Fruit fly (Drosophila melanogaster) whole organism, embryonic: ENCODE results near the gene CG11975.

ENCODE experiments used
- Awh ChIP-seq: fragments of 200-800 bp; sonication (Bioruptor generic); IDR thresholded peaks from 2 replicates; pipeline ENCODE4, ENCODE4 v1.3.6; 2022; ENCODE audit warnings: missing biosample characterization, missing genetic modification characterization
- B-H1 ChIP-seq: fragments of 200-800 bp; sonication (Bioruptor generic); IDR thresholded peaks from 3 replicates; pipeline ENCODE4 v1.3.6; 2022; ENCODE audit warnings: missing biosample characterization, missing genetic modification characterization
- CG10267 ChIP-seq: fragments of 200-800 bp; sonication (Bioruptor generic); optimal IDR thresholded peaks from 2 replicates; lab custom pipeline; 2018; ENCODE audit warnings: missing biosample characterization, mild to moderate bottlenecking, missing genetic modification characterization, moderate library complexity
- CG10366 ChIP-seq: fragments of 200-800 bp; sonication (Bioruptor generic); IDR thresholded peaks from 2 replicates; pipeline ENCODE4 v1.3.6; 2022; ENCODE audit warnings: missing biosample characterization, missing genetic modification characterization
- CG11085 ChIP-seq: fragments of 200-800 bp; sonication (Bioruptor generic); IDR thresholded peaks from 2 replicates; pipeline ENCODE4 v1.3.6; 2022; ENCODE audit warnings: missing biosample characterization, missing genetic modification characterization
- CG12659 ChIP-seq: fragments of 200-800 bp; sonication (Bioruptor generic); optimal IDR thresholded peaks from 3 replicates; lab custom pipeline; 2017; ENCODE audit warnings: mild to moderate bottlenecking, missing biosample characterization, missing genetic modification reagents, missing genetic modification characterization
- CG12769 ChIP-seq: fragments of 200-800 bp; sonication (Bioruptor generic); optimal IDR thresholded peaks from 2 replicates; lab custom pipeline; 2019; ENCODE audit warnings: missing biosample characterization, mild to moderate bottlenecking, missing genetic modification characterization, moderate library complexity
- CG14441 ChIP-seq: fragments of 200-800 bp; sonication (Bioruptor generic); IDR thresholded peaks from 2 replicates; pipeline ENCODE4 v1.3.6; 2022; ENCODE audit warnings: missing biosample characterization, missing genetic modification characterization
- CG14667 ChIP-seq: fragments of 200-800 bp; sonication (Bioruptor generic); IDR thresholded peaks from 2 replicates; pipeline ENCODE4 v1.3.6; 2022; ENCODE audit warnings: missing biosample characterization, missing genetic modification characterization
- CG15696 ChIP-seq: fragments of 200-800 bp; sonication (Bioruptor generic); optimal IDR thresholded peaks from 2 replicates; lab custom pipeline; 2019; ENCODE audit warnings: missing biosample characterization, mild to moderate bottlenecking, missing genetic modification characterization, moderate library complexity
- CG16815 ChIP-seq: fragments of 200-800 bp; sonication (Bioruptor generic); optimal IDR thresholded peaks from 3 replicates; lab custom pipeline; 2017; ENCODE audit warnings: missing biosample characterization, mild to moderate bottlenecking, missing genetic modification characterization
- CG17186 ChIP-seq: fragments of 200-800 bp; sonication (Bioruptor generic); optimal IDR thresholded peaks from 3 replicates; lab custom pipeline; 2017; ENCODE audit warnings: missing biosample characterization, missing genetic modification reagents, missing genetic modification characterization
- CG17802 ChIP-seq: fragments of 200-800 bp; sonication (Bioruptor generic); optimal IDR thresholded peaks from 2 replicates; lab custom pipeline; 2018; ENCODE audit warnings: missing biosample characterization, mild to moderate bottlenecking, missing genetic modification characterization, moderate library complexity
- CG1832 ChIP-seq: fragments of 200-800 bp; sonication (Bioruptor generic); optimal IDR thresholded peaks from 2 replicates; lab custom pipeline; 2017; ENCODE audit warnings: missing biosample characterization, mild to moderate bottlenecking, missing genetic modification characterization, inconsistent platforms
- CG18599 ChIP-seq: fragments of 200-800 bp; sonication (Bioruptor generic); optimal IDR thresholded peaks from 3 replicates; lab custom pipeline; 2017; ENCODE audit warnings: missing biosample characterization, missing genetic modification characterization, mild to moderate bottlenecking, moderate library complexity, missing genetic modification reagents
- CG32772 ChIP-seq: fragments of 200-800 bp; sonication (Bioruptor generic); IDR thresholded peaks from 2 replicates; pipeline ENCODE4 v1.3.6; 2022; ENCODE audit warnings: missing biosample characterization, missing genetic modification characterization
- CG3995 ChIP-seq: fragments of 200-800 bp; sonication (Bioruptor generic); optimal IDR thresholded peaks from 3 replicates; lab custom pipeline; 2016; ENCODE audit warnings: missing biosample characterization, missing genetic modification characterization
- CG42726 ChIP-seq: fragments of 200-800 bp; sonication (Bioruptor generic); IDR thresholded peaks from 2 replicates; pipeline ENCODE4 v1.3.6; 2022; ENCODE audit warnings: missing biosample characterization, missing genetic modification characterization; ENCODE audit not compliant: partially characterized antibody
- CG43689 ChIP-seq: fragments of 200-800 bp; sonication (Bioruptor generic); IDR thresholded peaks from 2 replicates; pipeline ENCODE4 v1.3.6; 2022; ENCODE audit warnings: missing biosample characterization, missing genetic modification characterization
- CG4424 ChIP-seq: fragments of 200-800 bp; sonication (Bioruptor generic); optimal IDR thresholded peaks from 3 replicates; lab custom pipeline; 2016; ENCODE audit warnings: missing biosample characterization, missing genetic modification characterization
- CG7271 ChIP-seq: fragments of 200-800 bp; sonication (Bioruptor generic); optimal IDR thresholded peaks from 2 replicates; lab custom pipeline; 2018; ENCODE audit warnings: missing biosample characterization, mild to moderate bottlenecking, missing genetic modification characterization, moderate library complexity
- CG7745 ChIP-seq: fragments of 200-800 bp; sonication (Bioruptor generic); optimal IDR thresholded peaks from 2 replicates; lab custom pipeline; 2018; ENCODE audit warnings: missing biosample characterization, mild to moderate bottlenecking, missing genetic modification characterization, moderate library complexity
- CG8089 ChIP-seq: fragments of 200-800 bp; sonication (Bioruptor generic); optimal IDR thresholded peaks from 3 replicates; lab custom pipeline; 2016; ENCODE audit warnings: missing biosample characterization, missing genetic modification characterization
- CG8924 ChIP-seq: fragments of 200-800 bp; optimal IDR thresholded peaks from 3 replicates; lab custom pipeline; 2019; ENCODE audit warnings: missing biosample characterization, mild to moderate bottlenecking, missing genetic modification characterization, moderate library complexity
- CG9932 ChIP-seq: fragments of 200-800 bp; sonication (Bioruptor generic); IDR thresholded peaks from 2 replicates; pipeline ENCODE4 v1.3.6; 2022; ENCODE audit warnings: missing biosample characterization, missing genetic modification characterization
- Dp ChIP-seq: fragments of 200-800 bp; sonication (Bioruptor generic); optimal IDR thresholded peaks from 2 replicates; lab custom pipeline; 2018; ENCODE audit warnings: missing biosample characterization, mild to moderate bottlenecking, missing genetic modification characterization, moderate library complexity
- Mrtf ChIP-seq: fragments of 200-800 bp; sonication (Bioruptor generic); IDR thresholded peaks from 3 replicates; pipeline ENCODE4 v1.3.6; 2022; ENCODE audit warnings: missing biosample characterization, missing genetic modification characterization
- Nf-YA ChIP-seq: fragments of 200-800 bp; sonication (Bioruptor generic); IDR thresholded peaks from 2 replicates; pipeline ENCODE4 v1.3.6; 2022; ENCODE audit warnings: missing biosample characterization, missing genetic modification characterization
- Sin3A ChIP-seq: fragments of >200 bp; optimal IDR thresholded peaks from 2 replicates; lab custom pipeline; 2018
- Taf1 ChIP-seq: fragments of 200-800 bp; sonication (Bioruptor generic); IDR thresholded peaks from 2 replicates; pipeline ENCODE4 v1.3.6; 2022; ENCODE audit warnings: missing biosample characterization, missing genetic modification characterization
- Tbp ChIP-seq: fragments of >200 bp; optimal IDR thresholded peaks from 2 replicates; lab custom pipeline; 2018; ENCODE audit warnings: missing biosample characterization, missing genetic modification characterization
- al ChIP-seq: fragments of 200-800 bp; sonication (Bioruptor generic); IDR thresholded peaks from 2 replicates; pipeline ENCODE4 v1.3.6; 2022; ENCODE audit warnings: missing biosample characterization, missing genetic modification characterization
- corto ChIP-seq: fragments of 200-800 bp; sonication (Bioruptor generic); optimal IDR thresholded peaks from 2 replicates; lab custom pipeline; 2016; ENCODE audit warnings: missing biosample characterization, mild to moderate bottlenecking, missing genetic modification characterization, moderate library complexity
- dimm ChIP-seq: fragments of 200-800 bp; sonication (Bioruptor generic); IDR thresholded peaks from 2 replicates; pipeline ENCODE4 v1.3.6; 2022; ENCODE audit warnings: missing biosample characterization, missing genetic modification characterization
- dmrt99B ChIP-seq: fragments of 200-800 bp; sonication (Bioruptor generic); optimal IDR thresholded peaks from 2 replicates; lab custom pipeline; 2018; ENCODE audit warnings: missing biosample characterization, mild to moderate bottlenecking, missing genetic modification characterization, moderate library complexity
- emc ChIP-seq: fragments of 200-800 bp; sonication (Bioruptor generic); optimal IDR thresholded peaks from 2 replicates; lab custom pipeline; 2016; ENCODE audit warnings: missing biosample characterization, missing genetic modification characterization
- en ChIP-seq: fragments of 200-800 bp; sonication (Bioruptor generic); optimal IDR thresholded peaks from 2 replicates; lab custom pipeline; 2016; ENCODE audit warnings: missing biosample characterization, missing genetic modification characterization
- exex ChIP-seq: fragments of 200-800 bp; sonication (Bioruptor generic); optimal IDR thresholded peaks from 4 replicates; lab custom pipeline; 2018; ENCODE audit warnings: missing biosample characterization, mild to moderate bottlenecking, missing genetic modification characterization, moderate library complexity
- fd64A ChIP-seq: fragments of 200-800 bp; sonication (Bioruptor generic); optimal IDR thresholded peaks from 3 replicates; lab custom pipeline; 2018; ENCODE audit warnings: missing biosample characterization, mild to moderate bottlenecking, missing genetic modification characterization
- hbn ChIP-seq: fragments of 200-800 bp; sonication (Bioruptor generic); IDR thresholded peaks from 2 replicates; pipeline ENCODE4 v1.3.6; 2022; ENCODE audit warnings: missing biosample characterization, missing genetic modification characterization; ENCODE audit not compliant: partially characterized antibody
- kah ChIP-seq: fragments of 200-800 bp; sonication (Bioruptor generic); optimal IDR thresholded peaks from 2 replicates; lab custom pipeline; 2018; ENCODE audit warnings: missing biosample characterization, mild to moderate bottlenecking, missing genetic modification characterization
- lab ChIP-seq: fragments of 200-800 bp; sonication (Bioruptor generic); optimal IDR thresholded peaks from 3 replicates; lab custom pipeline; 2017; ENCODE audit warnings: missing biosample characterization, missing genetic modification characterization, mild to moderate bottlenecking, moderate library complexity, missing genetic modification reagents
- nom ChIP-seq: fragments of 200-800 bp; sonication (Bioruptor generic); optimal IDR thresholded peaks from 2 replicates; lab custom pipeline; 2017; ENCODE audit warnings: missing biosample characterization, missing genetic modification characterization, mild to moderate bottlenecking, moderate library complexity, missing genetic modification reagents
- onecut ChIP-seq: fragments of 200-800 bp; sonication (Bioruptor generic); IDR thresholded peaks from 2 replicates; pipeline ENCODE4 v1.3.6; 2022; ENCODE audit warnings: missing biosample characterization, missing genetic modification characterization
- schlank ChIP-seq: fragments of 200-800 bp; sonication (Bioruptor generic); optimal IDR thresholded peaks from 2 replicates; lab custom pipeline; 2018; ENCODE audit warnings: missing biosample characterization, mild to moderate bottlenecking, missing genetic modification characterization
- tgo ChIP-seq: fragments of 200-800 bp; sonication (Bioruptor generic); IDR thresholded peaks from 3 replicates; pipeline ENCODE4 v1.3.6; 2022; ENCODE audit warnings: missing biosample characterization, missing genetic modification characterization
- toy ChIP-seq: fragments of 200-800 bp; sonication (Bioruptor generic); IDR thresholded peaks from 2 replicates; pipeline ENCODE4 v1.3.6; 2022; ENCODE audit warnings: missing biosample characterization, missing genetic modification characterization
- trem ChIP-seq: fragments of 200-800 bp; optimal IDR thresholded peaks from 3 replicates; lab custom pipeline; 2019; ENCODE audit warnings: missing biosample characterization, mild to moderate bottlenecking, missing genetic modification characterization, moderate library complexity
- wek ChIP-seq: fragments of 200-800 bp; sonication (Bioruptor generic); optimal IDR thresholded peaks from 3 replicates; lab custom pipeline; 2018; ENCODE audit warnings: missing biosample characterization, mild to moderate bottlenecking, missing genetic modification characterization, moderate library complexity
- zen ChIP-seq: fragments of 200-800 bp; sonication (Bioruptor generic); optimal IDR thresholded peaks from 3 replicates; lab custom pipeline; 2018; ENCODE audit warnings: missing biosample characterization, mild to moderate bottlenecking, missing genetic modification characterization, moderate library complexity
- zfh2 ChIP-seq: fragments of 200-800 bp; sonication (Bioruptor generic); optimal IDR thresholded peaks from 2 replicates; lab custom pipeline; 2016; ENCODE audit warnings: missing biosample characterization, missing genetic modification characterization

The CG11975 gene

dm6 chr3R:9038652-9039051 is 45.6 kb downstream of the CG11975 start, which contains the start of gene hyx (continued):
- peak; percentile 3 for TF ChIP-seq CG15696
- no peak for TF ChIP-seq Dp (GFP tag; lab: Kevin White, UChicago)
- TF ChIP-seq Taf1 (GFP tag; lab: Robert Waterston, UW), result 0 out of 2 replicates have a peak, but pooled peaks have one; percentile 41
- no peak for TF ChIP-seq corto (GFP tag; lab: Kevin White, UChicago)
- TF ChIP-seq hbn, result peak; percentile 84
- no peak for TF ChIP-seq CG17186
- TF ChIP-seq Sin3A (lab: Kevin White, UChicago), result no peak
- TF ChIP-seq onecut (GFP tag; lab: Robert Waterston, UW), result no peak
- peak; percentile 56 for TF ChIP-seq CG8924 (tag; lab: Kevin White, UChicago)
- no peak for TF ChIP-seq CG1832 (GFP tag; lab: Kevin White, UChicago)
- TF ChIP-seq nom (GFP tag; lab: Kevin White, UChicago), result no peak
- TF ChIP-seq CG12769, result peak; percentile 61
- TF ChIP-seq CG43689 (GFP tag; lab: Robert Waterston, UW), result no peak
- TF ChIP-seq CG17802 (tag; lab: Kevin White, UChicago), result no peak
- no peak for TF ChIP-seq CG4424 (GFP tag; lab: Kevin White, UChicago)
- TF ChIP-seq Mrtf, result no peak
- no peak for TF ChIP-seq B-H1
- no peak for TF ChIP-seq CG7745 (tag; lab: Kevin White, UChicago)
- peak; percentile 31; the same call in 1 of the 2 replicates for TF ChIP-seq CG10366
- TF ChIP-seq CG9932, result peak; percentile 69
- no peak for TF ChIP-seq en (GFP tag; lab: Kevin White, UChicago)
- TF ChIP-seq fd64A (GFP tag; lab: Kevin White, UChicago), result no peak
- TF ChIP-seq CG32772 (GFP tag; lab: Robert Waterston, UW), result no peak
- peak; percentile 53 for TF ChIP-seq CG10267 (tag; lab: Kevin White, UChicago)
- peak; percentile 25 for TF ChIP-seq CG18599 (GFP tag; lab: Kevin White, UChicago)
- peak; percentile 52 for TF ChIP-seq wek
- TF ChIP-seq dmrt99B, result no peak
- TF ChIP-seq CG16815 (GFP tag; lab: Kevin White, UChicago), result no peak
- no peak for TF ChIP-seq CG11085 (GFP tag; lab: Robert Waterston, UW)
- no peak for TF ChIP-seq exex (tag; lab: Kevin White, UChicago)
- no peak for TF ChIP-seq Tbp (GFP tag; lab: Kevin White, UChicago)
- TF ChIP-seq kah, result no peak
- no peak for TF ChIP-seq CG3995 (GFP tag; lab: Kevin White, UChicago)
- no peak for TF ChIP-seq toy (GFP tag; lab: Robert Waterston, UW)
- TF ChIP-seq emc, result no peak
- no peak for TF ChIP-seq Awh (GFP tag; lab: Robert Waterston, UW)
- TF ChIP-seq zfh2 (GFP tag; lab: Kevin White, UChicago), result peak; percentile 54
- TF ChIP-seq lab (GFP tag; lab: Kevin White, UChicago), result peak; percentile 56
- TF ChIP-seq CG14667 (GFP tag; lab: Robert Waterston, UW), result no peak
- TF ChIP-seq trem, result peak; percentile 3
- peak; percentile 23 for TF ChIP-seq CG12659 (GFP tag; lab: Kevin White, UChicago)
- TF ChIP-seq CG7271, result no peak
- TF ChIP-seq CG42726, result no peak
- TF ChIP-seq al (GFP tag; lab: Robert Waterston, UW), result 0 out of 2 replicates have a peak, but pooled peaks have one; percentile 31
- no peak for TF ChIP-seq dimm (GFP tag; lab: Robert Waterston, UW)
- no peak for TF ChIP-seq schlank (tag; lab: Kevin White, UChicago)
- 0 out of 2 replicates have a peak, but pooled peaks have one; percentile 29 for TF ChIP-seq CG14441 (GFP tag; lab: Robert Waterston, UW)
- TF ChIP-seq Nf-YA, result no peak
- peak; percentile 56; the same call in 1 of the 3 replicates for TF ChIP-seq tgo (GFP tag; lab: Robert Waterston, UW)
- no peak for TF ChIP-seq zen (tag; lab: Kevin White, UChicago)
- TF ChIP-seq CG8089, result no peak
